Fruit fly (Drosophila melanogaster) whole organism: ENCODE data around the gene ninaG.

Experiments used
- CG8478 ChIP-seq: fragments of >200 bp; optimal IDR thresholded peaks from 2 replicates; lab custom pipeline; 2018; ENCODE audit warnings: inconsistent platforms
- Dll ChIP-seq: fragments of >200 bp; optimal IDR thresholded peaks from 2 replicates; lab custom pipeline; 2017
- EcR ChIP-seq, 2 experiments: fragments of >200 bp; optimal IDR thresholded peaks; 2 replicates each; lab custom pipeline; 2017; ENCODE audit warnings: missing biosample characterization in 2 of 2, missing genetic modification characterization in 2 of 2, missing genetic modification reagents in 2 of 2
- pan ChIP-seq: fragments of >200 bp; optimal IDR thresholded peaks from 2 replicates; lab custom pipeline; 2017
- psq ChIP-seq: fragments of >200 bp; optimal IDR thresholded peaks from 2 replicates; lab custom pipeline; 2017
- usp ChIP-seq: fragments of >200 bp; optimal IDR thresholded peaks from 2 replicates; lab custom pipeline; 2017; ENCODE audit warnings: missing biosample characterization, missing genetic modification characterization, mixed read lengths

Gene ninaG

DNA sequence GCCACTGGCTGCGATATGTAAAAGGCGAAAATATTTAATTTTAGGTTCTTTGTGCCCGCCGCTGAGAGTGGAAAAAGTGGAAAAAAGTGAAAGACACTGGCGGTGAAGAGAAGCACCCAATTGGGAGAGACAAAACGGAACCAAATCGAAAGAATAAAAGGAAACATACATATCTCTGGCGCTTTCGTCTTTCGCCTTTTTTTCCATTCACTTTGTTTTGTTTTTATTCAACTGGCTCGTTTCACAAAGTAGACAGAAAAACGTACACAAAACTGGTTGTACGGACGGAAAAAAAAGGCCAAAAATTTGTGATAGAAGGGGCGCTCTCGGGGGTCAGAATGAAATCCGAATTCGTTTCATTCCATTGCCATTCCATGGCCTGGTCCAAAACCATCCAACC, 28.2 kb upstream of the ninaG start:
- no peak for TF ChIP-seq Dll (lab: Kevin White, UChicago)

DNA sequence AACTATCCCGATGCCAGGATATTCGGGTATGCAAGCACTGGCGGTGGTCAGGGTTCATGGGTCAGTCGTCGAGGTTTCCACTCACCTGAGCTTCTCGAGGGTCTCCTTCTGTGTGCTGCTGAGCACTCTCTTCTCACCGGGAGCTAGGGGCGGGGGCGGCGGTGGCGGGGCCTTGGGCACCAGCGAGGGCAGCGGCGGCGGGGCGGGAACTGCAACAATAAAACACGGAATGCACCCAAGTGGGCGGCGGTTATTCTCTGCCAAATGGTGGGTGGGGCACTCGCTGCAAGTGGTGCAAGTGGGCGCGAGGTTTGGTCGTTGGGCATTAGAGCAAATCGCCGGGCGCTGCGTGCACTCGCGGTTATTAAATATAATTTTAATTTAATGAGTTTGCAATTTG, 19.5 kb upstream of the ninaG start:
- no peak for TF ChIP-seq pan (lab: Kevin White, UChicago)
- no peak for TF ChIP-seq Dll (lab: Kevin White, UChicago)
- TF ChIP-seq CG8478 (lab: Kevin White, UChicago) = no peak
- TF ChIP-seq EcR (GFP tag; optimal IDR thresholded peaks at IDR 0.05; lab: Kevin White, UChicago) = no peak
- no peak for TF ChIP-seq usp
- no peak for TF ChIP-seq psq (lab: Kevin White, UChicago)

DNA sequence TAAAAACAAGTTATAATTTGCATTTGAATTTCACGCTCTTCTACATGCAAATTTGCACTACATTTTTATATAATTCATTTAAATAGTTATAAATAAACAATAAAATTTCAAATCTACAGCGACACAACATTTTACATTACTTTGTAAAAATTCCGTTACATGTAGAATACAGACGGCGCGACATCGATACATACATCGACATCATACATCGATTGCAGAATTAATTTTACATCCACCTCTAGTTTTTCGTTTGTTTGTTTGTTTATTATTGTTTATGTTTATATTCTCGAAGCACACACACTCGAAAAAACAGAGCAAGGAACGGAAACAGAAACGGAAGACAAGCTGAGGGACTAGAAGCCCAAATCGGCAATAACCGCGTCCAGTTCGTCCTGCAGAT, 16.0 kb upstream of the ninaG start, which contains the start of gene CG17230:
TSS of gene CG17230 (plus strand) at position 258 of the 400 bp plus-strand sequence.
- TF ChIP-seq usp = no peak
- TF ChIP-seq psq (lab: Kevin White, UChicago) = no peak
- no peak for TF ChIP-seq pan (lab: Kevin White, UChicago)
- TF ChIP-seq EcR (GFP tag; optimal IDR thresholded peaks at IDR 0.05; lab: Kevin White, UChicago) = no peak
- no peak for TF ChIP-seq Dll (lab: Kevin White, UChicago)
- TF ChIP-seq CG8478 (lab: Kevin White, UChicago) = no peak

DNA sequence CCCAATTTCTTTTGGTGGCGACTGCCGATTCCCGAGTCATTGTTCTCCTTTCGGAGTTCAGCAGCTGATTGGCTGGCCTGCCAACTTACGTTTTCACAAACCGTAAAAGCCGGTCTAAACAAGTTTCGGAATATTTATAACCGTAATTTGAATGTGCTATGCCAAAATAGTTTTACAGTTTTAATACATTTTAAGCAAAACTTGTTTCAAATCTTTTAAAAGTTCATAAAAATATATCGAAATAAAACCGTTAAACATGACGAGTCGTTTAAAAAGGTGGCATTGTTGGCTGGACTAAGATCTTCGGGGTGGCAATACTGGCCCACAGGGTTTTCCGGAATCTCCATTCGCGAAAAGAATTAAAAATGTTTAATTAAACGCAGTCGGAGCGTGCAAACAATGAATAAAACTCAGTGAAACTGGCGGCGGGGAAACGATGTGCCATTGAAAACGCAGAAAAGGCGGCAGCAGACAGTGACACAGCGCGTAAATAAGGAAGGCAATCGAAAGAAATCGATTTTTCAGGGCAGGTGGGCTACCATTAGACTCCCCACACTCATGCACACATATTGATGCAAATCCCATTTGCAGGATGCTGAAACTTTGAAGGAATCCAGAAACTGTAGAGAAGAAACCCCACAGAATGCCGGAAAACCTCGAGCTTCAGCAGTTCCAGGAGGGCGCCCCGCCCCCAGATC, 14.2 kb upstream of the ninaG start, which contains the start of the genes Exd2 and CG5281:
TSS of gene Exd2 (minus strand) at position 167 of the 698 bp plus-strand sequence.
TSS of gene CG5281 (plus strand) at position 314 of the 698 bp plus-strand sequence.
- no peak for TF ChIP-seq EcR (GFP tag; optimal IDR thresholded peaks at IDR 0.05; lab: Kevin White, UChicago)
- TF ChIP-seq Dll (lab: Kevin White, UChicago) = no peak
- TF ChIP-seq usp = no peak

DNA sequence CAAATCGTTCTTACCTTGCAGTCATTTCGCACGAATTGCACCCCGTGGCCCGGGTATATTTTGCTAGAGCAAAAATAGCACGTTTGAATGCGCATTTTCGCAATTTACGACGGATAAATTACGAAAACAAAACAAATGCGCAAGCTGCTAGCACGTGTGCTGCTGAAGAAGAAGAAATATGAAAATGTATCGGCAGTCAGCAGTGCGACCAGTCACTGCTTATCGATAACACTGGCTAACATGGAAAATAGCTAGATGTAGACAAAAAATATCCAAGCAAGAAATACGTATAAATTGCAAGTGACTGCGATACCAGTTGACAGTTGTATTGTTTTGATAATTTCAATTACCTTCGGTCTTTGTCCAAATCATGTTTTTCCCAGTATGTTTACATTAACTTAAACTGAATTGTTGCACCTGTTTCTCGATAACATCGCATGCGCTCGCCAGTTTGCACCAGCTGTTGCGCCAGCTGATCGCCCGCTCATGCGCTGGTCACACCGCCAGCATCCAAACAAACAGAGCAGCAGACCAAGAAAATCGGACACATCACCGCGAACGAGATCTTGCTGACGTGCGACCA, 10.0 kb upstream of the ninaG start, which contains the start of the genes RpL24-like and CG5276:
TSS of gene RpL24-like (minus strand) at position 188 of the 583 bp plus-strand sequence.
TSS of gene CG5276 (plus strand) at position 344 of the 583 bp plus-strand sequence.
- TF ChIP-seq Dll (lab: Kevin White, UChicago) (no peak), usp (no peak), CG8478 (lab: Kevin White, UChicago) (no peak), pan (lab: Kevin White, UChicago) (no peak), EcR (GFP tag; optimal IDR thresholded peaks at IDR 0.05; lab: Kevin White, UChicago) (no peak), psq (lab: Kevin White, UChicago) (no peak)

DNA sequence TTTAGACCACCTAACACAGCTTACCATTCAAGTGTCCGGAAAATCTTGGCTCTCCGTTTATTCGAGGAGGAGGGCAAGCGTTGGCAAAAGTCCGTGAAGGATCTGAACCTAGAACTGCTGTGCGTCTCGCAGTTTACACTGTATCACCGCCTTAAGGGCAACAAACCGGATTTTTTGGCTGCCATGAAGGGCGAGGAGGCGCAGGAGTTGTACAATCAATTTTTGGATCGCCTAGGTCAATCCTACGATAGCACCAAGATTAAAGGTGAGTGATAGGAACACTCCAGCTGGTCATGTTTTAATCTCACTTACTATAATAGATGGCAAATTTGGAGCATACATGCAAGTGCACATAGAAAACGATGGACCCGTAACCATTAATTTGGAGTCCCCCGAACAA, 8.8 kb upstream of the ninaG start:
- TF ChIP-seq usp = no peak
- TF ChIP-seq pan (lab: Kevin White, UChicago) = no peak
- TF ChIP-seq CG8478 (lab: Kevin White, UChicago) = no peak
- no peak for TF ChIP-seq EcR (GFP tag; optimal IDR thresholded peaks at IDR 0.05; lab: Kevin White, UChicago)
- TF ChIP-seq psq (lab: Kevin White, UChicago) = no peak
- no peak for TF ChIP-seq Dll (lab: Kevin White, UChicago)

DNA sequence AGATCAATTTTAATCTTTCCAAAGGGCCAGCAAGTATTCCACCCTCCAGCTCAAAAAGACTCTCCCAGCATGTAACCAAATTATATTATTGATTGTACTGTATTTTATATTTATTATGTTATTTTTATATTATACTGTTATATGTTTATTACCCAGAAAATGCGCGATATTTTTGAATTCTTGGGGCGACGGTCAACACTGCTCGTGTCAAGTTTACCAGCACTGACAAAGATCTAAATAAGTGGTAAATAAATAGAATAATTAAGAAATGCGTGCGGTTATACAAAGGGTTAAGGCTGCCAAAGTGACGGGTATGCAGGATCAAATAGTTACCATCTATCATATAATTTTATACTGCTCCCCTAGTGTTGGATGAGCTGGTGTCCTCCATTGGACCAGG, 8.3 kb upstream of the ninaG start, which contains the start of gene Dtd:
TSS of gene Dtd (plus strand) at position 248 of the 400 bp plus-strand sequence.
- TF ChIP-seq psq (lab: Kevin White, UChicago) (no peak), CG8478 (lab: Kevin White, UChicago) (no peak), pan (lab: Kevin White, UChicago) (no peak), EcR (GFP tag; optimal IDR thresholded peaks at IDR 0.05; lab: Kevin White, UChicago) (no peak), usp (no peak), Dll (lab: Kevin White, UChicago) (no peak)

DNA sequence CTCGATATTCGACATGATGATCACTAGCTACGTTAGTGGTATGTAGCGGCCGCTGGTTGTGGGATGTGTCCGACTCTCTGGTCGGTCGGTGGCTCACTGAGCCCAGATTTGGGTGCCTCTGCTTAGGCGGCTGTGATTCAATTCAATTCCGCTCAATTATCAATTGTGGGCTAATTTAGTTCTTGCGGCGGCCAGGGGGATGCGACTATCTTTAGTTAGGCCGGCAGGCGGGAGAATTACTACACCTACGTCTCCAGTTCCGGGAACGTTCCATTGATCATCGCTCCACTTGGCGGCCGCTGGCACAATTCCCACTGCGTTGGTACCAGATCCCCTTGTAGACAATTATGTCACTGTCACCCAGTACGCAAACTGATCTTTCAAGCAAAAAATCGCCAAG, 2.9 kb downstream of the ninaG start, which contains the start of the genes bumpel and CG45676:
TSS of gene bumpel (minus strand) at position 101 of the 400 bp plus-strand sequence.
TSS of gene CG45676 (plus strand) at position 318 of the 400 bp plus-strand sequence.
- TF ChIP-seq Dll (lab: Kevin White, UChicago) = no peak
- no peak for TF ChIP-seq EcR (GFP tag; optimal IDR thresholded peaks at IDR 0.05; lab: Kevin White, UChicago)
- no peak for TF ChIP-seq psq (lab: Kevin White, UChicago)
- no peak for TF ChIP-seq CG8478 (lab: Kevin White, UChicago)

DNA sequence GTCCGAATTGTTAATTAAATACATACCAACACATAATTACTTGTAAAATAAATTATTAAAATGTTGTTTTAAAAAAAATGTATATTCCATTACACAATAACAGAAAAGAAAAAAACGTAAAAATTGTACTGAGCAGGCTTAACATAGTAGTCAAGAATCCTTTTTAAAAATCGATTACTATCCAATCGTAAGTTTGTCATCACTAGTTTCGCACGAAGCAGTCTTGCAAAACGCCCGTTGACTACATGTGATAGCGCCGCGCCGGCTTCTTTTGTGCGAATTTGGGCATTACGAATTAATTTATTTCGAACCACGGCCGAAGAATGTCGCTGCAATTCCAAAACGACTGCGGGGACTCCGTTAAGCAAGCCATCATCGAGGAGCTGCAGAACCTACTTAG, 9.1 kb downstream of the ninaG start, which contains the start of gene Ipo9:
TSS of gene Ipo9 (plus strand) at position 152 of the 400 bp plus-strand sequence.
- TF ChIP-seq psq (lab: Kevin White, UChicago) = no peak
- TF ChIP-seq usp = no peak
- no peak for TF ChIP-seq CG8478 (lab: Kevin White, UChicago)
- TF ChIP-seq Dll (lab: Kevin White, UChicago) = no peak
- TF ChIP-seq pan (lab: Kevin White, UChicago) = no peak
- no peak for TF ChIP-seq EcR (GFP tag; optimal IDR thresholded peaks at IDR 0.05; lab: Kevin White, UChicago)

DNA sequence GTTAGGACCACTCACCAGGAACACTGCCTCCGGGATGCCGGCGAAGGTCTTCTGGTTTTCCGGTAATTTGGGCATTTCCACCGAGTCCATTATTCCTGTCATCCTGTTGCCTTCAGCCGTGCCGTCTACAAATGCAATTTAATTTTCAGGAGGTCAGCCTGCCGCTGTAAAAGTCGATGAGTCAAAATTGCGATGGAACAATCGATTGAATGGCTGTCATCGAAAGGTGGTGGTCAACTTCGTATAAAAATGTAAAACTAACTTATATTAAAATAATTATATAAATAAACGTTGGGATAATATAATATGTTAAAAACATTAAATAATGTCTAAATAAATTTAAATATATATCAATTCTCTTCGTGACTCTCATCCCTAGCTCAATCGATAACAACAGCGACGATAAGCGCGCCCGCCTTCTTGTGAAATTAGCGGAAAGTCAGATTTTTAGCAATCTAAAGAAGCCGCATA, 11.8 kb downstream of the ninaG start, which contains the start of the genes mgr and Irbp:
TSS of gene mgr (minus strand) at position 209 of the 471 bp plus-strand sequence.
TSS of gene Irbp (plus strand) at position 381 of the 471 bp plus-strand sequence.
- TF ChIP-seq psq (lab: Kevin White, UChicago) (no peak), pan (lab: Kevin White, UChicago) (no peak), CG8478 (lab: Kevin White, UChicago) (no peak), EcR (GFP tag; optimal IDR thresholded peaks at IDR 0.05; lab: Kevin White, UChicago) (no peak), Dll (lab: Kevin White, UChicago) (no peak), usp (no peak)

DNA sequence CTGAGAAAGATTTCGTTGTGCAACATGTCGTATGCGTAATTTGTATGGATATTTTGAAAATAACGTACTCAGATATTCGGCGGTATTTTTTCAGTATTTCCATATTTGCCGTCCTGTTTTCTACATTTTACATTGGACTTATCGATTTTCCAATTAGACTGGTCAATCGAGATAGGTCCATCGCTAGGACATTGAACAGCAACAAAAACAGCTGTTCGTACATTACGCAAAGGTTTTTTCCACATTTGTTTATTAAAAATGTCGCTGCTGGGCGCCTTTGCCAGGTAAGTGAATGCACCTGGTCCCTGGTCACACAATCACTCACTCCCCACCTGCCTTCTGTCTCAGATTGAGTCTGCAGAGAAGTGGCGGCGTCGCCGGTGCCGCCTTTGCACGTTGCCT, 13.8 kb downstream of the ninaG start, which contains the start of gene mRpL40:
TSS of gene mRpL40 (plus strand) at position 186 of the 402 bp plus-strand sequence.
- TF ChIP-seq psq (lab: Kevin White, UChicago) (no peak), CG8478 (lab: Kevin White, UChicago) (no peak), usp (no peak), EcR (GFP tag; optimal IDR thresholded peaks at IDR 0.05; lab: Kevin White, UChicago) (no peak), Dll (lab: Kevin White, UChicago) (no peak), pan (lab: Kevin White, UChicago) (no peak)
